Fruit fly (Drosophila melanogaster): ENCODE data around the gene His4r.

Gene His4r

dm6 chr3R:14590753-14591535 is 34.6 kb upstream of the His4r start (continued):
- TF ChIP-seq CG15601 (tag; optimal IDR thresholded peaks at IDR 0.05): peak; percentile 94
- no peak for TF ChIP-seq ato (GFP tag; IDR thresholded peaks at IDR 0.05; ENCODE audit: partially characterized antibody)
- TF ChIP-seq CG15011 (GFP tag; optimal IDR thresholded peaks at IDR 0.05): peak; percentile 48
- no peak for TF ChIP-seq CG8478 (optimal IDR thresholded peaks at IDR 0.05)
- no peak for TF ChIP-seq CG7786 (GFP tag; optimal IDR thresholded peaks at IDR 0.05)
- TF ChIP-seq HLHmδ (GFP tag; optimal IDR thresholded peaks at IDR 0.05): peak; percentile 54
- TF ChIP-seq ken (GFP tag; IDR thresholded peaks at IDR 0.05): 0 out of 3 replicates have a peak, but pooled peaks have one; percentile 47
- no peak for TF ChIP-seq CG15514 (GFP tag; optimal IDR thresholded peaks at IDR 0.05)
- TF ChIP-seq CG8290 (GFP tag; optimal IDR thresholded peaks at IDR 0.05): peak; percentile 77
- TF ChIP-seq CG8290 (tag; optimal IDR thresholded peaks at IDR 0.05): peak in 1 of 2 experiments; percentile 77
- TF ChIP-seq onecut (GFP tag; IDR thresholded peaks at IDR 0.05): peak; percentile 65
- TF ChIP-seq CG5180 (GFP tag; optimal IDR thresholded peaks at IDR 0.05): peak; percentile 64
- TF ChIP-seq ranshi (GFP tag; IDR thresholded peaks at IDR 0.05): peak; percentile 58; the same call in 1 of the 2 replicates
- TF ChIP-seq tap (tag; optimal IDR thresholded peaks at IDR 0.05): peak; percentile 85
- TF ChIP-seq Atf3 (GFP tag; optimal IDR thresholded peaks at IDR 0.05): no peak
- TF ChIP-seq dmrt11E (tag; optimal IDR thresholded peaks at IDR 0.05): peak; percentile 99
- peak; percentile 77; the same call in 2 of the 3 replicates for TF ChIP-seq so (GFP tag; IDR thresholded peaks at IDR 0.05)
- peak; percentile 93 for TF ChIP-seq Spps (tag; optimal IDR thresholded peaks at IDR 0.05)
- peak; percentile 77; the same call in 2 of the 3 replicates for TF ChIP-seq otp (GFP tag; IDR thresholded peaks at IDR 0.05)
- TF ChIP-seq CG10366 (GFP tag; IDR thresholded peaks at IDR 0.05): peak; percentile 52
- no peak for TF ChIP-seq CG6175 (GFP tag; IDR thresholded peaks at IDR 0.05)
- TF ChIP-seq Vsx1 (GFP tag; optimal IDR thresholded peaks at IDR 0.05): peak; percentile 74
- no peak for TF ChIP-seq mirr (GFP tag; optimal IDR thresholded peaks at IDR 0.05)
- peak; percentile 44; the same call in 1 of the 4 replicates for TF ChIP-seq Gug (GFP tag; IDR thresholded peaks at IDR 0.05)
- peak; percentile 67 for TF ChIP-seq CG1832 (GFP tag; optimal IDR thresholded peaks at IDR 0.05)
- TF ChIP-seq Fer2 (tag; optimal IDR thresholded peaks at IDR 0.05): no peak
- TF ChIP-seq odd (GFP tag; optimal IDR thresholded peaks at IDR 0.05): peak; percentile 80
- TF ChIP-seq CG9797 (GFP tag; optimal IDR thresholded peaks at IDR 0.05): peak; percentile 1
- peak; percentile 67 for TF ChIP-seq CG12219 (GFP tag; optimal IDR thresholded peaks at IDR 0.05)
- peak; percentile 64 for TF ChIP-seq CG12155 (GFP tag; optimal IDR thresholded peaks at IDR 0.05)
- TF ChIP-seq CG13296 (GFP tag; optimal IDR thresholded peaks at IDR 0.05): peak; percentile 16
- peak; percentile 60; the same call in 1 of the 2 replicates for TF ChIP-seq danr (GFP tag; IDR thresholded peaks at IDR 0.05)
- TF ChIP-seq zfh1 (GFP tag; IDR thresholded peaks at IDR 0.05): peak; percentile 80; the same call in 2 of the 3 replicates
- TF ChIP-seq sna (GFP tag; IDR thresholded peaks at IDR 0.05; ENCODE audit: partially characterized antibody): no peak
- TF ChIP-seq jing (GFP tag; optimal IDR thresholded peaks at IDR 0.05): peak; percentile 57
- peak; percentile 98 for TF ChIP-seq CG14710 (tag; optimal IDR thresholded peaks at IDR 0.05)
- peak; percentile 47 for TF ChIP-seq CG4617 (GFP tag; optimal IDR thresholded peaks at IDR 0.05; ENCODE audit: borderline replicate concordance)
- peak; percentile 74 for TF ChIP-seq CG6813 (GFP tag; optimal IDR thresholded peaks at IDR 0.05)
- TF ChIP-seq eve (GFP tag; optimal IDR thresholded peaks at IDR 0.05): peak in 1 of 2 experiments; percentile 89
- TF ChIP-seq HHEX (GFP tag; optimal IDR thresholded peaks at IDR 0.05): peak; percentile 72
- TF ChIP-seq CG2116 (GFP tag; optimal IDR thresholded peaks at IDR 0.05): peak; percentile 62
- peak; percentile 87 for TF ChIP-seq croc (GFP tag; conservative IDR thresholded peaks at IDR 0.05)
- TF ChIP-seq CG9437 (GFP tag; optimal IDR thresholded peaks at IDR 0.05): peak; percentile 82
- TF ChIP-seq run (tag; optimal IDR thresholded peaks at IDR 0.05): peak; percentile 69
- peak; percentile 9 for TF ChIP-seq CG18011 (GFP tag; optimal IDR thresholded peaks at IDR 0.05)
- TF ChIP-seq CG7372 (GFP tag; IDR thresholded peaks at IDR 0.05): peak; percentile 37; the same call in 1 of the 2 replicates
- TF ChIP-seq CrebB (tag; optimal IDR thresholded peaks at IDR 0.05): peak; percentile 39
- peak; percentile 87 for TF ChIP-seq CG2678 (tag; optimal IDR thresholded peaks at IDR 0.05)
